Fruit fly (Drosophila melanogaster): ENCODE results near the gene CG31111.

The CG31111 gene

DNA sequence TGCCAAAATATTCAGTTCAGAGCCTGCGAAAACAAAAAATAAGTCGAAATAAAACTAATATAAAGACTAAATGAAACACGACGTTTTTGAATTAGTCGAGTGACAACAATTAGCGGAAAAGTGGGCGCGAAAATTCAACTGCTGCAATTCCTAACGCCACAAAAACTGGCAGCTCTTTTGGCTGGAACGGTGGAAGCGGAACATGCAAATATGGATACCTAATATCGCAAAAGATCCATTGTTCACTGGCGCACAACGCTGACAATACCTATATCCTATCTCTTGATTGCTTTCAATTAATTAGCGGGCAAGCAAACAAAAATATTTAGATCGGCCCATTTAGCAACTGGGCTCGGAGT is 6.6 kb downstream of the CG31111 start, which contains the start of gene CG11791:
Gene CG11791 (plus strand): TSS at position 234 of the 359 bp plus-strand sequence.
- TF ChIP-seq Sry-δ (GFP tag; optimal IDR thresholded peaks at IDR 0.05) (no peak), TFAM (GFP tag; optimal IDR thresholded peaks at IDR 0.05) (no peak), run (tag; optimal IDR thresholded peaks at IDR 0.05) (no peak), pfk (GFP tag; optimal IDR thresholded peaks at IDR 0.05) (peak; percentile 95), fu2 (GFP tag; optimal IDR thresholded peaks at IDR 0.05) (no peak), CoRest (tag; optimal IDR thresholded peaks at IDR 0.05) (no peak), CG12071 (GFP tag; optimal IDR thresholded peaks at IDR 0.05) (no peak), CG13287 (GFP tag; IDR thresholded peaks at IDR 0.05; ENCODE audit: partially characterized antibody) (no peak), CG32532 (GFP tag; IDR thresholded peaks at IDR 0.05) (no peak), CG11456 (GFP tag; IDR thresholded peaks at IDR 0.05) (no peak), org-1 (GFP tag; optimal IDR thresholded peaks at IDR 0.05) (no peak), pzg (GFP tag; optimal IDR thresholded peaks at IDR 0.05) (peak; percentile 28), Tbp (GFP tag; optimal IDR thresholded peaks at IDR 0.05) (no peak), CG15514 (GFP tag; optimal IDR thresholded peaks at IDR 0.05) (peak; percentile 29), z (GFP tag; IDR thresholded peaks at IDR 0.05) (no peak), CG4730 (GFP tag; IDR thresholded peaks at IDR 0.05) (no peak), CG1603 (tag; optimal IDR thresholded peaks at IDR 0.05) (peak; percentile 95), lmd (GFP tag; IDR thresholded peaks at IDR 0.05) (no peak), Myb (GFP tag; optimal IDR thresholded peaks at IDR 0.05) (peak; percentile 43), Sin3A (optimal IDR thresholded peaks at IDR 0.05) (peak; percentile 17), CG11247 (GFP tag; IDR thresholded peaks at IDR 0.05) (no peak), Ptx1 (GFP tag; IDR thresholded peaks at IDR 0.05) (no peak), HmgZ (tag; optimal IDR thresholded peaks at IDR 0.05) (no peak), HLH3B (GFP tag; IDR thresholded peaks at IDR 0.05) (no peak), Sox102F (GFP tag; optimal IDR thresholded peaks at IDR 0.05) (no peak), vfl (GFP tag; optimal IDR thresholded peaks at IDR 0.05) (no peak), Mrtf (GFP tag; IDR thresholded peaks at IDR 0.05) (no peak), sob (GFP tag; IDR thresholded peaks at IDR 0.05) (no peak), CG8290 (GFP tag; optimal IDR thresholded peaks at IDR 0.05) (no peak), CG8290 (tag; optimal IDR thresholded peaks at IDR 0.05) (peak in 1 of 2 experiments; percentile 11), jing (GFP tag; optimal IDR thresholded peaks at IDR 0.05) (no peak), Pdp1 (GFP tag; optimal IDR thresholded peaks at IDR 0.05) (no peak), ERR (GFP tag; optimal IDR thresholded peaks at IDR 0.05) (no peak), Hr3 (GFP tag; optimal IDR thresholded peaks at IDR 0.05) (no peak), Dp (GFP tag; optimal IDR thresholded peaks at IDR 0.05) (peak; percentile 71), Oli (tag; optimal IDR thresholded peaks at IDR 0.05) (no peak), CG10321 (GFP tag; IDR thresholded peaks at IDR 0.05) (no peak), CG12942 (GFP tag; optimal IDR thresholded peaks at IDR 0.05) (no peak), ham (GFP tag; IDR thresholded peaks at IDR 0.05) (no peak), Opbp (GFP tag; IDR thresholded peaks at IDR 0.05; ENCODE audit: partially characterized antibody) (no peak), gfzf (GFP tag; optimal IDR thresholded peaks at IDR 0.05) (peak; percentile 65), nom (GFP tag; optimal IDR thresholded peaks at IDR 0.05) (no peak), CG1792 (GFP tag; optimal IDR thresholded peaks at IDR 0.05) (no peak), tap (tag; optimal IDR thresholded peaks at IDR 0.05) (no peak), HLH54F (GFP tag; optimal IDR thresholded peaks at IDR 0.05) (peak; percentile 1), Camta (GFP tag; optimal IDR thresholded peaks at IDR 0.05) (no peak), hb (GFP tag; IDR thresholded peaks at IDR 0.05; ENCODE audit: partially characterized antibody) (no peak), CG13424 (tag; optimal IDR thresholded peaks at IDR 0.05) (no peak), CG30020 (tag; optimal IDR thresholded peaks at IDR 0.05) (peak; percentile 36), CkIIα-i1 (GFP tag; IDR thresholded peaks at IDR 0.05) (no peak), CG15269 (tag; optimal IDR thresholded peaks at IDR 0.05) (no peak), CG14050 (GFP tag; IDR thresholded peaks at IDR 0.05) (no peak), phol (tag; optimal IDR thresholded peaks at IDR 0.05) (peak; percentile 6)
